Fruit fly (Drosophila melanogaster) whole organism, pupa: ENCODE measurements around the gene CG7231.

Experiments used
- CG32121 ChIP-seq: fragments of 200-800 bp; sonication (Bioruptor generic); IDR thresholded peaks from 2 replicates; pipeline ENCODE4 v1.3.6; 2022; ENCODE audit warnings: missing biosample characterization, missing genetic modification characterization
- CG34367 ChIP-seq: fragments of 200-800 bp; sonication (Bioruptor generic); optimal IDR thresholded peaks from 2 replicates; lab custom pipeline; 2018; ENCODE audit warnings: missing biosample characterization, mild to moderate bottlenecking, missing genetic modification characterization
- Ets98B ChIP-seq: fragments of 200-800 bp; sonication (Bioruptor generic); IDR thresholded peaks from 2 replicates; pipeline ENCODE4 v1.3.6; 2022; ENCODE audit warnings: missing biosample characterization, missing genetic modification characterization
- Pif1A ChIP-seq: fragments of 200-800 bp; sonication (Bioruptor generic); optimal IDR thresholded peaks from 3 replicates; lab custom pipeline; 2016; ENCODE audit warnings: missing biosample characterization, missing genetic modification characterization
- fd96Ca ChIP-seq: fragments of 200-800 bp; sonication (Bioruptor generic); IDR thresholded peaks from 3 replicates; pipeline ENCODE4 v1.3.6; 2022; ENCODE audit warnings: missing biosample characterization, missing genetic modification characterization
- gl ChIP-seq: fragments of 200-800 bp; sonication (Bioruptor generic); optimal IDR thresholded peaks from 2 replicates; lab custom pipeline; 2018; ENCODE audit warnings: missing biosample characterization, mild to moderate bottlenecking, missing genetic modification characterization

DNA sequence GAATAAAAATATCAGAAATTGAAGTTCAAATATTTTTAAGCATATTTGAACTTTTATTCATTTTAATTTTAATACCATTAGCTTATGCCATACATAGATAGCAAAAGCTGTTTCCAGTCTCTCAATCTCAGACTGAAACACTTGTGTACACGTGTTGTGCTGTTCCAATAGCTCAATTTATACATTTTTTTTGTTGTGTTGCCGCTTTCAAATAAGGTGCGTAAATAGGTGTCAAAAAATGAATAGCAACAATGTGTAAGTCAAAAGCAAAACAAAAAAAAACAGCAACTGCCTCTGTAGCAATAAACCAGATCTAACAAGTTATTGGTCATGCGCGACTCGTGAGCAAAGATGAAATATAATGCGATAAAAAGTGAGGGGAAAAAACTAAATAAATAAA is 41.8 kb upstream of the CG7231 start:
- no peak for TF ChIP-seq Ets98B
- TF ChIP-seq fd96Ca: no peak
- no peak for TF ChIP-seq CG34367 (tag; lab: Kevin White, UChicago)
- no peak for TF ChIP-seq gl
- no peak for TF ChIP-seq Pif1A (GFP tag; lab: Kevin White, UChicago)
- no peak for TF ChIP-seq CG32121 (GFP tag; lab: Robert Waterston, UW)
